Worm (Caenorhabditis elegans) whole organism, young adult: ENCODE measurements around the gene F07H5.7.

ENCODE experiments used
- B0336.3 ChIP-seq: fragments of 200-800 bp; sonication (Bioruptor generic); IDR thresholded peaks from 2 replicates; pipeline ENCODE4 v1.3.6; 2022; ENCODE audit warnings: missing genetic modification characterization, missing compliant biosample characterization
- cebp-1 ChIP-seq, 2 experiments: fragments of 200-800 bp in 1 of 2; sonication (Bioruptor generic) in 1 of 2; sonication (generic microtip) in 1 of 2; IDR thresholded peaks in 1 of 2; optimal IDR thresholded peaks in 1 of 2; 2 replicates each; pipeline versions ENCODE4 v1.3.6 to Lab custom; 2017 to 2022; ENCODE audit warnings: missing compliant biosample characterization in 2 of 2, missing genetic modification characterization in 2 of 2, mild to moderate bottlenecking in 1 of 2, missing genetic modification reagents in 1 of 2, moderate library complexity in 1 of 2
- madf-3 ChIP-seq: fragments of 200-800 bp; sonication (Bioruptor generic); IDR thresholded peaks from 2 replicates; pipeline ENCODE4 v1.3.6; 2022; ENCODE audit warnings: missing genetic modification reagents, missing genetic modification characterization, missing compliant biosample characterization
- mel-28 ChIP-seq: sonication (generic microtip); optimal IDR thresholded peaks from 2 replicates; lab custom pipeline; 2016; ENCODE audit warnings: borderline replicate concordance, mild to moderate bottlenecking, missing genetic modification characterization, missing compliant biosample characterization
- unc-62 ChIP-seq: fragments of 150-350 bp; optimal IDR thresholded peaks from 2 replicates; lab custom pipeline; 2014; ENCODE audit warnings: missing biosample characterization, missing genetic modification reagents, missing genetic modification characterization

DNA sequence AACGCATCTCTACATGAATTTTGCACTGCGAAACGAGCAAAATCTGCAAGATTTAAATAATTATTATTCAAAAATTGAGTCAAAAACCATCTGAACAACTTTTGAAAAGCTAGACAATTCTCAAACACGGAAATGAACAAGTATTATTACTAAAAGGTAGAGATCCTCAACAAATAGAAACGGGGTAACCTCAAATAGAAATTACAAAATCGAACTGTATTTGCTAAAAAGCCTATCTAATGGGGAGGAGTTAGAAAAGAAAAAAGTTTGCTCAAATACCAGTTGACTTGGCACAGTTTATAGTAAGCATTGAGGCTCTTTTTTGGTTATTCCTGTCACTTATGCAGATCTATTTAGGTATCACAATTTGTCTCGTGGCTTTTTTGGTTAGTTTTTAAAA lies 31.8 kb upstream of the F07H5.7 start, which contains the start of gene nas-25:
- no peak for TF ChIP-seq cebp-1 (GFP tag; IDR thresholded peaks at IDR 0.05; lab: Robert Waterston, UW)
- TF ChIP-seq cebp-1 (tag; optimal IDR thresholded peaks at IDR 0.05; lab: Kevin White, UChicago) = no peak
- TF ChIP-seq madf-3 (GFP tag; lab: Robert Waterston, UW) = no peak
- no peak for TF ChIP-seq B0336.3 (GFP tag; lab: Robert Waterston, UW)
- no peak for TF ChIP-seq mel-28 (tag; lab: Kevin White, UChicago)
- TF ChIP-seq unc-62 (GFP tag; lab: Kevin White, UChicago) = no peak
